Fruit fly (Drosophila melanogaster): Measurements from ENCODE around the gene CG43707.

dm6 chr2L:3784268-3784997, 27.4 kb downstream of the CG43707 start, which contains the start of gene CG31960:
- TF ChIP-seq CTCF (optimal IDR thresholded peaks at IDR 0.05) (no peak), CG8478 (optimal IDR thresholded peaks at IDR 0.05) (no peak)
